Worm (Caenorhabditis elegans) whole organism, L4 larva: ENCODE results near the gene F08F3.1.

Source experiments
- T20F7.1 ChIP-seq: fragments of 200-800 bp; sonication (Bioruptor generic); optimal IDR thresholded peaks from 2 replicates; lab custom pipeline; 2018; ENCODE audit warnings: mild to moderate bottlenecking, missing genetic modification characterization, missing compliant biosample characterization
- ama-1 ChIP-seq: fragments of 150-350 bp; optimal IDR thresholded peaks from 2 replicates; lab custom pipeline; 2014; ENCODE audit warnings: inconsistent platforms, mixed read lengths
- lsy-2 ChIP-seq, 2 experiments: fragments of 150-350 bp in 1 of 2; sonication (generic microtip) in 1 of 2; optimal IDR thresholded peaks; 2 replicates each; lab custom pipeline; 2014 to 2017; ENCODE audit warnings: missing biosample characterization in 2 of 2, missing genetic modification characterization in 2 of 2

DNA sequence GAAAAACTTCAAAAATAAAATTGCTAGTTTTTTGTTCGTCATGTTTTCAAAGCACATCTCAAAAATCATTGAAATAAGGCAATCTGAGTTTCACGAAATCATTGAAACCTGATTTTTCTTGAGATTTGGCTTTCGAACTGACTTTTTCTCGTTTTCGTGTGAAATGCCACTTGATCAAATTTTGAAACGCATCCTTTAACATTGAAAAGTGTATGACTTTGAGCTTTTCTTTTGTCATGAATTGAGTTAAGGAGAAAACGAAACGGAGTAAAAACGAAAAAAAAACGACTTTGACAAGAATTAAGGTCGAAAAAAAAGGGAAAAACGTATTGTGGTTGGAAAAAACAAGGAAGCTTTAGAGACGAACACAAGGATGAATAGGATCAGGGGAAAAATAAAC lies 9.0 kb downstream of the F08F3.1 start:
- TF ChIP-seq T20F7.1 (no peak), ama-1 (lab: Kevin White, UChicago) (no peak), lsy-2 (tag; optimal IDR thresholded peaks at IDR 0.05; lab: Kevin White, UChicago) (no peak)
